Worm (Caenorhabditis elegans): ENCODE data around the gene W06A11.1.

The W06A11.1 gene

ce11 chrII:4090790-4091189 lies 23.4 kb downstream of the W06A11.1 start:
- TF ChIP-seq D1046.2 (GFP tag; IDR thresholded peaks at IDR 0.05) (no peak), hlh-11 (tag; optimal IDR thresholded peaks at IDR 0.05) (peak; percentile 73), mxl-3 (GFP tag; optimal IDR thresholded peaks at IDR 0.05) (peak; percentile 88), mdl-1 (tag; optimal IDR thresholded peaks at IDR 0.05) (peak in 1 of 2 experiments; percentile 41), nhr-28 (tag; optimal IDR thresholded peaks at IDR 0.05) (peak; percentile 73), dve-1 (tag; optimal IDR thresholded peaks at IDR 0.05; ENCODE audit: insufficient read depth) (peak; percentile 35), ZK337.2 (GFP tag; IDR thresholded peaks at IDR 0.05) (no peak), daf-16 (GFP tag; optimal IDR thresholded peaks at IDR 0.05) (no peak), daf-16 (tag; optimal IDR thresholded peaks at IDR 0.05) (peak; percentile 34), lin-1 (GFP tag; IDR thresholded peaks at IDR 0.05) (no peak), dmd-6 (GFP tag; IDR thresholded peaks at IDR 0.05) (peak; percentile 51; the same call in 1 of the 2 replicates), ama-1 (optimal IDR thresholded peaks at IDR 0.05) (peak; percentile 1), unc-62 (GFP tag; optimal IDR thresholded peaks at IDR 0.05 in 1 of 2) (peak in 1 of 2 experiments; percentile 24), unc-62 (tag; optimal IDR thresholded peaks at IDR 0.05) (no peak), egl-43 (GFP tag; IDR thresholded peaks at IDR 0.05) (no peak), ceh-82 (tag; optimal IDR thresholded peaks at IDR 0.05) (no peak), hif-1 (tag; optimal IDR thresholded peaks at IDR 0.05) (no peak), tra-1 (GFP tag; IDR thresholded peaks at IDR 0.05) (0 out of 2 replicates have a peak, but pooled peaks have one; percentile 25), nhr-48 (tag; optimal IDR thresholded peaks at IDR 0.05) (peak; percentile 56), fkh-10 (GFP tag; optimal IDR thresholded peaks at IDR 0.05) (no peak), hlh-30 (tag; optimal IDR thresholded peaks at IDR 0.05; ENCODE audit: insufficient read depth) (peak; percentile 82), skn-1 (tag; optimal IDR thresholded peaks at IDR 0.05) (no peak), nhr-42 (GFP tag; IDR thresholded peaks at IDR 0.05) (no peak), nhr-77 (tag; optimal IDR thresholded peaks at IDR 0.05) (peak; percentile 39)

- peak; percentile 97 for TF ChIP-seq aha-1 (tag)
- no peak for TF ChIP-seq nhr-102 (tag; optimal IDR thresholded peaks at IDR 0.05)
Observed at ce11 chrII:4091828-4092227, 24.5 kb downstream of the W06A11.1 start, which contains the start of gene R11F4.1. TSS of gene R11F4.1 (plus strand) at chrII:4091930.

ce11 chrII:4092502-4092901 lies 25.1 kb downstream of the W06A11.1 start:
- TF ChIP-seq nhr-10 (tag; optimal IDR thresholded peaks at IDR 0.05) (no peak), madf-9 (GFP tag; conservative IDR thresholded peaks at IDR 0.05) (no peak), zfp-3 (GFP tag; conservative IDR thresholded peaks at IDR 0.05) (peak; percentile 48; the same call in 1 of the 2 replicates), hif-1 (tag; optimal IDR thresholded peaks at IDR 0.05) (no peak), lin-39 (tag; optimal IDR thresholded peaks at IDR 0.05) (no peak), ctbp-1 (GFP tag; IDR thresholded peaks at IDR 0.05) (no peak), lsy-2 (tag; optimal IDR thresholded peaks at IDR 0.05) (peak in 1 of 2 experiments; percentile 39), unc-62 (GFP tag; optimal IDR thresholded peaks at IDR 0.05 in 1 of 2) (peak in 1 of 2 experiments; percentile 58), unc-62 (tag; optimal IDR thresholded peaks at IDR 0.05) (no peak)

ce11 chrII:4094030-4094846 lies 26.9 kb downstream of the W06A11.1 start:
- TF ChIP-seq nhr-42 (GFP tag; IDR thresholded peaks at IDR 0.05) (no peak), F49E8.2 (tag; optimal IDR thresholded peaks at IDR 0.05; ENCODE audit: borderline replicate concordance) (no peak), dve-1 (tag; optimal IDR thresholded peaks at IDR 0.05; ENCODE audit: insufficient read depth) (peak; percentile 10), unc-62 (GFP tag; optimal IDR thresholded peaks at IDR 0.05 in 1 of 2) (no peak), unc-62 (tag; optimal IDR thresholded peaks at IDR 0.05) (no peak), daf-8 (GFP tag; IDR thresholded peaks at IDR 0.05) (no peak), Y5F2A.4 (GFP tag; optimal IDR thresholded peaks at IDR 0.05) (no peak), jun-1 (tag; optimal IDR thresholded peaks at IDR 0.05) (no peak), F10B5.3 (tag; optimal IDR thresholded peaks at IDR 0.05) (no peak), php-3 (GFP tag; IDR thresholded peaks at IDR 0.05) (no peak), zfp-3 (GFP tag; conservative IDR thresholded peaks at IDR 0.05) (0 out of 2 replicates have a peak, but pooled peaks have one; percentile 64), madf-9 (GFP tag; conservative IDR thresholded peaks at IDR 0.05) (0 out of 2 replicates have a peak, but pooled peaks have one; percentile 44), spr-1 (tag; optimal IDR thresholded peaks at IDR 0.05) (no peak), ZK337.2 (GFP tag; IDR thresholded peaks at IDR 0.05) (no peak), ceh-82 (tag; optimal IDR thresholded peaks at IDR 0.05) (no peak), lin-15B (tag; optimal IDR thresholded peaks at IDR 0.05) (no peak), mep-1 (tag; optimal IDR thresholded peaks at IDR 0.05) (peak; percentile 66), T20F7.1 (GFP tag; optimal IDR thresholded peaks at IDR 0.05) (no peak), zfp-2 (tag; optimal IDR thresholded peaks at IDR 0.05) (no peak), ceh-44 (GFP tag; IDR thresholded peaks at IDR 0.05) (no peak)

All from whole organism, L4 larva.